Fruit fly (Drosophila melanogaster): ENCODE data around the gene CG43056.

Gene CG43056

DNA sequence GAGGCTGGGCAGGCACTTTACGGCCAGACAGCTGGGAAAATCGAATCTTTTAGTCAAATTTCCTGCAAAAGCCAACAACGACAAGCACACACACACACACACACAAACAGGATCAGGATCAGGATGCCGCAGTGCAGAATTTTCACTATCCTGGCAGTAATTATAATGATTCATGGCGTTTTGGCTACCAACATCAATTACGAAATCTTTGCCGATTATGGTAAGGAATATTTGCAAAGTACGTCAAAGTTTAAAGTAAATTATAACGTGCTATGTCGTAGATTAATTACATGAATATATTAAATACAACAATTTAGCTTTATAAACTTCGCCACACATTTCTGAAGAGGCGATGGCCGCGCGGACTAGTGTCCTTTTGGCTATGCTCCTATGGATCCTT lies 4.0 kb upstream of the CG43056 start, which contains the start of the genes CG34177 and CG34178:
CG34177 (plus strand) TSS at position 301 of the 400 bp plus-strand sequence.
CG34178 (plus strand) TSS at position 301 of the 400 bp plus-strand sequence.
- TF ChIP-seq h (optimal IDR thresholded peaks at IDR 0.05), result no peak
- no peak for TF ChIP-seq ttk (optimal IDR thresholded peaks at IDR 0.05)
- TF ChIP-seq insv (optimal IDR thresholded peaks at IDR 0.05), result no peak
- TF ChIP-seq Myc (optimal IDR thresholded peaks at IDR 0.05), result no peak
- TF ChIP-seq psq (optimal IDR thresholded peaks at IDR 0.05), result no peak
- TF ChIP-seq Sin3A (optimal IDR thresholded peaks at IDR 0.05), result no peak

DNA sequence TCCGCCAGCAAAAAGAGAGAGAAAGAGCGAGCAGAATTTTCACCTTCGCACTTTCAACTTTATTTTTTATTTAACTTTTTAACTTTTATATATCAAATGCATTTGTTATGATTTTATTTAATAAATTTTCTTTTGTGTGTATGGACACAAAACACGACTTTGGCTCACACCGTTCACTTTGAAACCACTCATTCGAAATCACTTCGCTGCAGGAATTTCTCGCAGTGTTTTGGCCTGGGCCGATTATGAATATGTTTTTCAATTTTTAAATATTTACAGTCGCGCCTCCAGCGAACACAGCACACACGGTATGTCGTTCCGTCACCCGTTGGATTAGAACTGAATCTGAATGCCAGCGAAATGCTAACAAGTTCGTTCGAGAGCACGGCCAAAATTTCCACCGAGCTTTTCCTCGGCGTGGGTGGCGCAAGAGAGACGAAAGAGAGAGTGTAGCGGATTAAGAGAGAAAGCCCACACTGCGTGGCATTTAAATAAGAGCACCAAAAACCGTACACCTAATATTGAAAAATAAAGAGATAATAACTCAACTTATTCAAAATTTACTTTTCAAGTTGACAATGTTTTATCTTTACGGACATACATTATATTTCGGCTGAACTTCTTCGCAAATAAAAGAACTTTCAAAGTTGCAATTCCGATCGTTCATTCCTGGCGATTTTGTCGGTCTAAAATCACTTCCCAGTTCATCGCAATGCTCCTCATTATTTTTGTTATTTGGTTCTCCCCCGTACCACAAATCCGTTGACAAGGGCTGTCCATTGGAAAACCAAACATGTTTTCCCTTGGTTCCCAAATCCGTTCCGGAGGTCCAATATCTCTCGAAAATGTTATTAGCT lies 3.5 kb downstream of the CG43056 start, which contains the start of gene CG15431:
CG15431 (minus strand) TSS at position 402 of the 857 bp plus-strand sequence.
- TF ChIP-seq Myc (optimal IDR thresholded peaks at IDR 0.05), result no peak
- TF ChIP-seq ttk (optimal IDR thresholded peaks at IDR 0.05), result no peak
- no peak for TF ChIP-seq insv (optimal IDR thresholded peaks at IDR 0.05)
- no peak for TF ChIP-seq psq (optimal IDR thresholded peaks at IDR 0.05)
- no peak for TF ChIP-seq h (optimal IDR thresholded peaks at IDR 0.05)
- no peak for TF ChIP-seq Sin3A (optimal IDR thresholded peaks at IDR 0.05)

DNA sequence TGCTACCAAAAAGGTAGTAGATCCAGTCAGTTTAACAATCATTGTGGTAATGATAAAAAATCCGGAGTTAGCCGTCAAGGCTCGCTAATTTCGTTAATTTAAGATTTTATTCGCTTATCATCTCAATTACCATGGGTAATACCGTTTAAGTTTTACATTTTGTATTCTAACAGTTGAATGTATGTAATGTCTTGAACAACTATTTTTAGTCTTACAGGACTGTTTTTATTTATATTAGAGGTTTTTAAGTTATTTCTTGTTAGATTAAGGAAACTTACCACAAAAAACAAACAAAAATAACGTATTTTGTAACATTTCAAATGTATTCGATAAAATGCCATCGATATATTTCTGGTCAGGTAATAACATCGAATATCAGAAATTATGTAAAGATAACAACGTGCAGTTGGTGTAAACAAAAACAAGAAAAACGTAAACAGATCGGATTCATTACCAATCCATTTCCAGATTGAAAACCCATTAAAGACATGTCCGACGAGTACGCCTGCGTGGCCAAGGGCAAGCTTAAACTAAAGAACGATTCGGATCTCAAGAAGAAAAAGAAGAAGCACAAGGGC lies 4.5 kb downstream of the CG43056 start, which contains the start of the genes Sfp24F and CG15432:
Sfp24F (minus strand) TSS at position 51 of the 578 bp plus-strand sequence.
CG15432 (plus strand) TSS at position 311 of the 578 bp plus-strand sequence.
- TF ChIP-seq h (optimal IDR thresholded peaks at IDR 0.05) (no peak), ttk (optimal IDR thresholded peaks at IDR 0.05) (no peak), insv (optimal IDR thresholded peaks at IDR 0.05) (no peak), Myc (optimal IDR thresholded peaks at IDR 0.05) (no peak), Sin3A (optimal IDR thresholded peaks at IDR 0.05) (no peak), psq (optimal IDR thresholded peaks at IDR 0.05) (no peak)

DNA sequence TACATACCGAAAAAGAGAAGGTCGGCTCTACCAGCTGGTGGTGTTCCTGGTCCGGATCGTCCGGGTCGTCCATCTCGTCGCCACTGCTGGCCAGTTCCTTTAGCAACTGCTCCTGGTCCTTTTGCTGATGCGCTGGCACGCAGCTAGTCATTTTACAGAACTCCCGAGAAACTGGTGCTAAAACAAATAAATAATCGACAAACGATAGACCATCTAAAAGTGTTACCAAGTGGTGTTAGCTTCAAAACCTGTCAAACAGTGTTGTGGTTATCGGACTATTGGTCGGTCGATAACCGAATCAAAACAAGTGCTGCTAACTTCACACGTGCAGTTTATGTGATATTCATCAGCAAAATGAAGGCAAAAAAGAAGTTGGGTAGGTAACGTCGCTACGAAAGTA lies 6.9 kb downstream of the CG43056 start, which contains the start of the genes morgue and Elp3:
morgue (minus strand) TSS at position 224 of the 400 bp plus-strand sequence.
Elp3 (plus strand) TSS at position 276 of the 400 bp plus-strand sequence.
- no peak for TF ChIP-seq h (optimal IDR thresholded peaks at IDR 0.05)
- no peak for TF ChIP-seq Myc (optimal IDR thresholded peaks at IDR 0.05)
- TF ChIP-seq Sin3A (optimal IDR thresholded peaks at IDR 0.05), result no peak
- TF ChIP-seq ttk (optimal IDR thresholded peaks at IDR 0.05), result no peak
- no peak for TF ChIP-seq psq (optimal IDR thresholded peaks at IDR 0.05)

DNA sequence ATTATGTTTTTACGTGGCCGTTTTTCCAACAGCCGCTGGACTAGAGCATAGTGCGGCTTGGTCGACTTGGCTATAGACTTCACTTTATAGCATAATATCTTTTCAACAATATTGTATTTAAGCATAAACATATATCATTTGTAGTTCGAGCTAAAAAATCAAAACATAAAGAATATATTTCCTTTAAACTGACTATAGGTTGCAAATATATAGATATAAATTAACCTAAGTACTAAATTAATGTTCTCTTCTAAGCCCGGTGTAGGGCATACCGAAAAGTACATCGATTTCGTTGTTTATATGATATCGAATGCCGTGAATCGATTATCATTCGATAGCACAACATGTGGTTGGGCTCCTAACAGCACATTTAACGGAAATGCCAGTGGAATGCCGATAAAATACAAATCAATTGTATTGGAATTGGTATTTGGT lies 11.0 kb downstream of the CG43056 start, which contains the start of gene MFS18:
MFS18 (minus strand) TSS at position 54 of the 435 bp plus-strand sequence.
- TF ChIP-seq psq (optimal IDR thresholded peaks at IDR 0.05) (peak; percentile 40), Sin3A (optimal IDR thresholded peaks at IDR 0.05) (no peak)

DNA sequence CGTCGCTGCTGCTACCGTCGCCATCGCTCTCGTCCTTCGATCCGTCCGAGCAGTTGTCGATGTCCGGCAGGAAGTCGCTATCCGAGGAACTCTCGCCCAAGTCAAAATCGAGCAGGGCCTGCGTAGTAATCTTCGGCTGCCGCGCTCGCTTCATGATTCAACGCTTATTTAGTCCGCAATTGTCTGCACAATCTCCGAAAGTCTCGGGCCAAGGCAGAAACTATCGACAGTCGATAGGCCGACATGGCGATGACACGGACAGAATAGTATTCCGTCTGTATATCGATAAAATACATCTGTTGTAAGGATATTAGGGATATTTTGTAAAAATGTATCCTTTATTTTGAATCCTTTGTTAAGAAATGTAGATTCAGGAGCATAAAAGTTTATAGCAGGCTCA lies 15.2 kb downstream of the CG43056 start, which contains the start of gene CG15439:
CG15439 (minus strand) TSS at position 241 of the 400 bp plus-strand sequence.
- TF ChIP-seq Myc (optimal IDR thresholded peaks at IDR 0.05) (no peak), Sin3A (optimal IDR thresholded peaks at IDR 0.05) (no peak), insv (optimal IDR thresholded peaks at IDR 0.05) (no peak), psq (optimal IDR thresholded peaks at IDR 0.05) (no peak), ttk (optimal IDR thresholded peaks at IDR 0.05) (no peak)

DNA sequence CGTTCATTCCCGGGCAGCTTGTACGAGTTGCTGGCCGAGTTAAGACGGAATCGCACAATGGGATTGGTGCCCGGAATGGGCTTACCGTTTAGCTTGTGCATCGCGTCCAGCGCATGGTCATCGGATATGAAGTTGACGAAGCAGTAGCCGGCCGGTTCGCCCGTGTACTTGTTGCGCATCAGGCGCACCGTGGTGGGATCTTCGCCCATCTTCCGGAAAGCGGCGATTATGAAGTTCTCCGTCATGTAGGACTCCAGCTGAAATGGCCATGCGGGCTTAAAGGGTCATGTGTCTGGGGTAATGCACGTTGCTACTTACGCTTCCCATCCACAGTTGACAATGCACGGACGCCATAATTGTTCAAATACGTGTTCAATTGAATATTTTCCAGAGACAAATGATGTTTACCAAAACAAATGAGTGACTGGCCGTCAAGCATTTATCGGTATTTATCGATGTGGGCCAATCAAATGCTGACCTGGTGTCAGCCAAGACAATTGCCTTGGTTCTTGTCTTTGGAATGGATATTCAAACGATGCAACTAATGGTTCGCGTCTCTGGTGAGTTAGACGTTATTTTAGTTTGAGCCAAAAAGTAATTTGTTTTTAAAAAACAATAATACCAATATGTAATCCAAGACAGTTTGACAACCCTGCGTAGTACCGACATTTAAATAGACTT lies 16.6 kb downstream of the CG43056 start, which contains the start of the genes Secp43 and ND-B8:
Secp43 (minus strand) TSS at position 445 of the 681 bp plus-strand sequence.
ND-B8 (plus strand) TSS at position 618 of the 681 bp plus-strand sequence.
- TF ChIP-seq h (optimal IDR thresholded peaks at IDR 0.05) (no peak), psq (optimal IDR thresholded peaks at IDR 0.05) (no peak), insv (optimal IDR thresholded peaks at IDR 0.05) (no peak)

DNA sequence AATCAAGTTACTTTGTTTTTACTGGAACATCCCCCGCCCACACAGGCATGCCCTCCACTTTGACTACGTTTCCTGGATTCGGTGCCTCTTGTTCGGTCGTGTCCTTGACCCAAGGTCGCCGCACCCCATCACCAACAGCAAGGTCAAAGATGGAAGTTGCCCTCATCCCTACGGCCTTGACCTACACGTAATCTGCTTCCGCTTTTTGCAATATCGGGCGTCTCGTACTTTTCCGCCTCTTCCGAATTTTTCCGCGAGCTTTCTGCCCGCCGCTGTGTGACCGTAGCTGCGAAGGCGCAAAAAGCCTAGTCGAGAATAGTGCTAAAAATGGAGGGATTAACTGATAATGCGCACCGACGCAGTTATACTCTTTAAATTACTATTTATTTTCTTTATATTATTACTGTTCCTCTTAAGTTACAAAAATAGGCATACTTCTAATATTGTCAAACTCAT lies 19.0 kb downstream of the CG43056 start, which contains the start of gene Gs1l:
Gs1l (minus strand) TSS at position 269 of the 456 bp plus-strand sequence.
- no peak for TF ChIP-seq insv (optimal IDR thresholded peaks at IDR 0.05)
- no peak for TF ChIP-seq ttk (optimal IDR thresholded peaks at IDR 0.05)
- TF ChIP-seq Myc (optimal IDR thresholded peaks at IDR 0.05), result no peak
- no peak for TF ChIP-seq h (optimal IDR thresholded peaks at IDR 0.05)
- no peak for TF ChIP-seq psq (optimal IDR thresholded peaks at IDR 0.05)
- no peak for TF ChIP-seq Sin3A (optimal IDR thresholded peaks at IDR 0.05)

DNA sequence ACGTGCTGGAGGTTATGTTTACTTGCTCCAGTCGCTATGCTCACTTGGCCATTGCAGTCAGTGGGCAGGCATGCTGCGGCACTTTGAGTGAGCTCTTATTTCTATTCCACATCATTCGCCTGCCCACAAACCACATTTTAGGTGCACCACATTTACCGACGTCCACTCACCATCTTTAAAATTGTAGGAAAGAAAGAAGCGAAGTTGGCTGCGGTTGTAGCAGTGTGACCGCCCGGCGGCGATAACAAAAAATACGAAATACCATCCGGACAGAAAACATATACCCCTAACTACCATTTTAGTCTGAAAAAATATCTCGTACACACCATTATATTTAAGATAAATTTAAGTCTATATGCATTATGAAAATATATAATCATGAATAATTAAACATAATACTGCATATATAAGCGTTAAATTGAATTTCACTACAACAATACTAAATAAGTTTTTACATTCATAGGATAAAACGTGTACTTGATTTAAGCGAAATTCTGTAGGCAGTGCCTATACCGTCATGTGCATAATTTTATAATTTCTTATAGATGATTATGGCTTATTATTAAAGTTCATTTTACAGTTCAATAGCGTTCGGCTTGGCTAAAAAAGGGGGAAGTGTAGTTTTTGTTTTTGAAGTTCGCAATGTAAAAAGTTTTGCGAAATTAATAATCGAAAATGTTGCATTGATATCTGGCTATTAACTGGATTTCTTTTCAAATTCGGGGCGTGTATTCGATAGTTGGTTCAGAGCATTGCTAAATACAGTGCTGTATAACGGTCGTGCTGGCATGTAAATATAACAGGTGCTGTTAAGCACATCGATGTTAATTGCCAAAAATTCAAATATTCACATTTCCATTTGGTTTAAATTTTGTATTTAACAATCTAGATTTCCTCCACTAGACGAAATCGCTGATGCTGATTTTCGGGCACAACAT lies 20.8 kb downstream of the CG43056 start, which contains the start of gene RpL27A:
RpL27A (minus strand) TSS at position 246 of the 938 bp plus-strand sequence.
- TF ChIP-seq Sin3A (optimal IDR thresholded peaks at IDR 0.05), result no peak
- TF ChIP-seq insv (optimal IDR thresholded peaks at IDR 0.05), result no peak
- no peak for TF ChIP-seq ttk (optimal IDR thresholded peaks at IDR 0.05)
- no peak for TF ChIP-seq psq (optimal IDR thresholded peaks at IDR 0.05)
- no peak for TF ChIP-seq h (optimal IDR thresholded peaks at IDR 0.05)
- TF ChIP-seq Myc (optimal IDR thresholded peaks at IDR 0.05), result no peak

DNA sequence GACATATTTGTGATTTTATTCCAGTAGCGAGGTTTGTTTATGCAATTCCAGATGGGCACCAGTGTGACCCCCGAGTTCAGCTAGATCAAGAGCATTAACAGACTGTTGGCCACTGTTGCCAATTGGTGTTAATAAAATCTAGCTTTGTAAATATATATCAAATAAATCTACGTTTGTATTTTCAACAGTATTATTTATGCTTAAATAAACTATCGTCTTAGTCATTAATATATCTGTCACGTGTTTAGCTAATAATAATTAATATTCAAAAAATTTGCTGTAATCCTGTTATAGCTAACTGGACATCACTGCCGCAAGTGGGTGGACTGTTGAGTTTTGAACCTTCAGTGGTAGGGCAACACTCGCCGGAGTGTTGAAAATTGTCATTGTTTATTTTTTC lies 22.0 kb downstream of the CG43056 start, which contains the start of the genes mRpL27 and CG15435:
mRpL27 (minus strand) TSS at position 96 of the 400 bp plus-strand sequence.
CG15435 (plus strand) TSS at position 187 of the 400 bp plus-strand sequence.
- TF ChIP-seq ttk (optimal IDR thresholded peaks at IDR 0.05), result no peak
- no peak for TF ChIP-seq insv (optimal IDR thresholded peaks at IDR 0.05)
- TF ChIP-seq Sin3A (optimal IDR thresholded peaks at IDR 0.05), result no peak
- TF ChIP-seq Myc (optimal IDR thresholded peaks at IDR 0.05), result no peak
- no peak for TF ChIP-seq h (optimal IDR thresholded peaks at IDR 0.05)
- TF ChIP-seq psq (optimal IDR thresholded peaks at IDR 0.05), result no peak

Data from Kc167 (cell line).